Worm (Caenorhabditis elegans): ENCODE measurements around the gene F01G4.6.

ce11 chrIV:11174772-11175171 is 25.5 kb upstream of the F01G4.6 start:
- TF ChIP-seq elt-2 (tag; optimal IDR thresholded peaks at IDR 0.05) (no peak), unc-62 (GFP tag; optimal IDR thresholded peaks at IDR 0.05) (no peak), nhr-12 (tag; optimal IDR thresholded peaks at IDR 0.05) (no peak), fkh-2 (tag; optimal IDR thresholded peaks at IDR 0.05) (no peak), elt-1 (tag; optimal IDR thresholded peaks at IDR 0.05) (no peak), fos-1 (tag; optimal IDR thresholded peaks at IDR 0.05) (no peak), hmg-11 (tag; optimal IDR thresholded peaks at IDR 0.05) (no peak), ceh-9 (tag; optimal IDR thresholded peaks at IDR 0.05) (no peak), ztf-11 (tag; optimal IDR thresholded peaks at IDR 0.05) (no peak), ZK546.5 (tag; optimal IDR thresholded peaks at IDR 0.05) (no peak), skn-1 (tag; optimal IDR thresholded peaks at IDR 0.05) (no peak), lin-15B (tag; optimal IDR thresholded peaks at IDR 0.05) (no peak), unc-39 (tag; optimal IDR thresholded peaks at IDR 0.05) (no peak)
